Fruit fly (Drosophila melanogaster): ENCODE measurements around the gene CG42393.

CG42393 gene

dm6 chr3L:18018988-18019387, 23.5 kb upstream of the CG42393 start:
- no peak for TF ChIP-seq noc (tag; optimal IDR thresholded peaks at IDR 0.05)

DNA sequence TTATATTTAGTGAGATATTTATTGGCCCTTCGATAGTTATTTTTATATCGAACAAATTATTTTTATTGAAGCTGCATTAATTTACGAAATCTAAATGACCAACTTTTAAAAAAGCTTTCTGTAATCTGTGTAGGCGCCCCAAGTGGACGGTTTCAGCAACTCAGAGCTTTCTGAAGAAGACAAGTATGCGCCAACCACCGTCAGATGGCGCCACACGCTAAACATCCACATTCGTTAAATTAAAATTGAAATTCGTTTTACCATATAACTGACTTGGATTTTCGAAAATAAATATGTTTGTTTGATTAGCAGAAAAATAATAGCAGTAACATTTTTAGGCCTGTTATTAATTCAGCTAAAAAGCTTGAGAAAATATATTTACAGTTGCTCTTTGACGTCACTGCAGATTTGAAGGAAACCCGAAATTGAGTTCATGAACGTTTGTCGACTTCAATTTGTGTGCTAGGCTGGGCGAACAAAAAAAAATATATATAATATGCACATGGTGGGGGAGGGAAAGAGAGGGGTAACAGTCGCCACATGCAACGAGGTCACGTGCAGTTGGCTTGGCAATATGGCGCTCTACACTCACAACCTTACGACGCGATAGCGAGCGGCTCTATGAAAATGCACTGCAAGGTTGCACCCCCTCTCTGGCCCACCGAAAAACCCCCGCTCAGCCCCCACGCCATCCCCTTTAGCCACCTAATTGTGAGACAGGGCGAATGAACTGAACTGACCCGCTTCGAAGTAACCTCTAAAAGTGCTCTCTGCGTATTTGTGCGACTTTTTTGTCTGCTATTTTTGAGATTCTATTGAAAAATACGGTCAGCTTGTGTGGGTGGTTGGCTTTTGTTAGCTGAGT, 22.7 kb upstream of the CG42393 start:
- TF ChIP-seq noc (tag; optimal IDR thresholded peaks at IDR 0.05): no peak

- no peak for TF ChIP-seq noc (tag; optimal IDR thresholded peaks at IDR 0.05)
Measured at dm6 chr3L:18020944-18021343, 21.6 kb upstream of the CG42393 start.

- no peak for TF ChIP-seq noc (tag; optimal IDR thresholded peaks at IDR 0.05)
Measured at dm6 chr3L:18021886-18022285, 20.6 kb upstream of the CG42393 start.

DNA sequence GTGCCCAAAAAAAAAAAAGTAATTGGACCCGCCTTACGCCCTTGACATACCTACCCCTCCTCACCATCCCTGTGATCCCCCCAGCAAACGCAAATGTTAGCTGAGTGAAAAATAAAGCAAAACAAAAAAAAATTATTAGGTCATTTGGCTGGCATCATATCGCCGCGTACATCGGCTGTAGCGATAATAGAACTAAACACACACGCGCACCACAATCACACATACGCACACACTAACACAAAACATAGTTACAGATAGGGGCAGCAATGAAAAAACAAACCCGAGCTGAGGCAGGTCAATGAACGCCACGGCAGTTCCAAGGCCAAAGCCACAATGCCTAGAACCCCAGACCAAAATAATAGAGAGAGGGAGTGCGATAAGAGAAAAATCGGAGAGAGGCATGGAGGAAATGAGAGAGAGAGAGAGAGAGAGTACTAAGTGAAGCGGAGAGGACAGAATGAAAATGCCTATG, 20.0 kb upstream of the CG42393 start:
- TF ChIP-seq noc (tag; optimal IDR thresholded peaks at IDR 0.05): peak; percentile 74

dm6 chr3L:18023622-18024021, 18.9 kb upstream of the CG42393 start:
- TF ChIP-seq noc (tag; optimal IDR thresholded peaks at IDR 0.05): peak; percentile 44

- peak; percentile 3 for TF ChIP-seq noc (tag; optimal IDR thresholded peaks at IDR 0.05)
Measured at dm6 chr3L:18024589-18024988, 17.9 kb upstream of the CG42393 start.

DNA sequence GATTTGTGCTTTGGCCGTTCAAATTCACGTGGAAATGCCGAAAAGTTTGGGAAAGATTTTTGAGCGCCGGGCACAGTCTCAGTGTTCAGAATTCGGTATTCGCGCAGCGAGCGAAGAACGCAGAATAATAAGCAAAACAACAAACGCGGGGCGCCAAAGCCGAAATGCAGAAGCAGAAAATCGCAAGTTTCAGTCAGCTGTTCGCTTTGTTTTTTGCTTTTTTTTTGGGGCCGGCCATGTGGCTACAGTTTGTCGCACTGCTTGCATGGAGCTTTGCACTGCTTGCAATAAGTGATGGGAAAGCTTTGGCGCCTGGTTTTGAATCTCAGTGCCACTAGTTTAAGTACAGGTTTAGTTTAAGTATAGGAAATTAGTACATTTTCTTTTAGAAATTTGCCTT, 16.6 kb upstream of the CG42393 start:
- TF ChIP-seq noc (tag; optimal IDR thresholded peaks at IDR 0.05): peak; percentile 35

- no peak for TF ChIP-seq noc (tag; optimal IDR thresholded peaks at IDR 0.05)
Measured at dm6 chr3L:18029546-18030300, 12.8 kb upstream of the CG42393 start.

DNA sequence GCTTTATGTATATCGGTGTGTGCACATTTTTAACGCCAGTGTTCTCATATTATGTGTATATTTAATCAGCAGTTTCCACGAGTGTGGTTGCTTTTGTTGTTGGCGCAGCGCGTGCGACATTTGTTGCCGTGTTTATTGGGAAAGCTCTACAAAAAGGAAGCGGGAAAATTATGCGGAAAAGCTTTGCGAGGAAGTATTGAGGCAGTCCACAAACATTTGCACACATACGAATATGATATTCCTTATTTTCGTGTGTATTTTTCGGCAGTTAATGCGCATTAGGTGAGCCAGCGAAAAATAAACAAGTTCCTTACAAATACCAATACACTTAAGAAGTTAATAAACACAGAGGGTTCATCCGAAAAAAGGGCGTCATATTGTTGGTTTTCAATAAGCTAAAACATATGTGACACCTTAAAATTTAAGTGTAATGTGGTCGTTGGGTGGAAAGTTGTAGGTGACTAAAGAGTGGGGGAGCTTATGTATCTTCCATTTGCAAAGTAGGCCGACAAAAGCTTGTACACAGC, 12.2 kb upstream of the CG42393 start:
- no peak for TF ChIP-seq noc (tag; optimal IDR thresholded peaks at IDR 0.05)

DNA sequence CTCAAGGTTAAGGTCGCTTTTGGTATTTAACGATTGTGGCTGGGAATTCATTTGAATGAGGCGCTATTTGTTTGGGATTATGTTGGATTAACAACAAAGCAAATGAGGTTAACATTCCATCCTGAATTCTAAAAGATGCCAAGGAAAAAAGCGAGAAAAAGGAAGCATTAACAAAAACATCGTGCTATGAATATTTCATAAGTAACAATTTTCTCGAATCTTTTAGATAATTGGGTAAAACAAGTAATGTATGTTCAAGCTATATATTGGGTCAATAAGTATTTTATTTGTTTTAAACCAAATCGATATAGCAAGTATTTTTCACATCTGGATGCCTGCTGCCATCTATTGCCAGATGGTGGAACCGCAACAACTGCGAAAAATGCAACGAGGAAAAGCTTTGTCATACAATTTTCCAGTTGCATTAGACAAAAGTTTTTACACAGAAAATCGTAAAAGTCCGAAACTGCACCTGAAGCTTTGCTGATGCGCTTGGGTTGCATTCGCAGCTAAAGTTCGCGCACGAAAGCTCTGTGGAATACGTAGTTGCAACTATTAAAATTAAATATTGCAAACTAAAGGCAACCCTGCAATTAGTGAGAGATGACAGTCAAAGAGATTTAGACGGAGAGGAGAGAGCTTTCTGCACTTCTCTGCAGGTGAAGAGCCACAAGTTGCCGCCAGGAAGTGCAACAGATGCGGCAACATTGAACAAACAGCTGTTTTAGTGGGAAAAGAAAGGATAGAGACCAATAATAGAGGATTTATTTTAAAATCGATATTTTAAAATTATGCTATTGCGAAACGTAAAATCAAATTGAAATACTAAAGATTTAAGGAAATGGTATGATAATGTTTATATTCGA, 9.8 kb upstream of the CG42393 start:
- TF ChIP-seq noc (tag; optimal IDR thresholded peaks at IDR 0.05): no peak

DNA sequence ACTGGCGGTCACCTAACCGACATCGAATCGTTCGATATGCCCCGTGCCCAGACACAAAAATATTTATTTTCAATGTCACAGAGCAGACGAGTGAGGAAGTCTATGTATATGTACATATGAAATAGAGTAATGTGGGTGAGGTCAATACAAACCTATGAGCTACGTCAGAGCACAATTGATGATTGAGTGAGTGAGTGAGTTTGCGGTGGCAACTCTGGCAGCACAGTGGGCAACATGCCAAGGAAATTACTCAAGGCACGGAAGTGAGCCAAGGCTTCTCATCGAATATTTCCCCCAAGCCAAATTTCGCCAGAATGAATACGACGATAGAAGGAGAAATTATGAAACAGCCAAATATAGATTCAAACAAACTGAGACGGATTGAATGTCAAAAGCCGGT, 8.0 kb upstream of the CG42393 start:
- no peak for TF ChIP-seq noc (tag; optimal IDR thresholded peaks at IDR 0.05)

- TF ChIP-seq noc (tag; optimal IDR thresholded peaks at IDR 0.05): no peak
Measured at dm6 chr3L:18036995-18037394, 5.5 kb upstream of the CG42393 start.

DNA sequence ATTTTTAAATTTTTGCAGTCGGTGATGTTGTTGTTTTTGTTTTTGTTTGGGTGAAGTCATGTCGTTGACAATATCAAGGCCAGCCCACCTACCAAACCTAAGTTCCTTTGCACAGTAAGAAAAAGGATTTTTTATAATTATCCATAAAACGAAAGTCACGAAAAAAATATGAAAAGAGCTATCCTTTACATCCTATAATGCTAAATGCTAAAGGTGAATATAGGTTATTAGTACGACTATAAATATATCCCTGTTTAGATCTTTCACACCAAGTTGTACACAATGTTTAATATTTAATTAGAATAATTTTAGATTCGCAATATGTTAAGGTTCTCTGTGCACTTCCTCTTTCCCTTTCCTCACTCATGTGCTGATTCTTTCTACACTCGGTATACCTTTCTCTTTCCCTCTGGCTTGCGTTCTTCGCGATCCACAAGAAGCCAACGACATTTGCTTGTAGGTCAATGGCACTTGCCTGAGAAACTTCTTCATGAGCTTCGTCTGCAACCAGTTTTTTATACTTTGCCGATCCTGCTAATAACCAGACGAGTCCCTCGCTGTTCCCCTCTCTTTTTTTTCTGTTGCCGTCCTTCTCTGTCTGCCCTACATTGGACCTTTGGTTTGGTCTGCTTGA, 5.0 kb upstream of the CG42393 start:
- TF ChIP-seq noc (tag; optimal IDR thresholded peaks at IDR 0.05): no peak

dm6 chr3L:18038122-18038762, 4.3 kb upstream of the CG42393 start:
- TF ChIP-seq noc (tag; optimal IDR thresholded peaks at IDR 0.05): no peak
